Fruit fly (Drosophila melanogaster) whole organism, embryonic: Measurements from ENCODE around the gene nmdyn-D6.
A peak's percentile ranks its signal among the peaks of the same experiment; 100 is the strongest.

Source experiments
- ATbp ChIP-seq: fragments of 200-800 bp; sonication (Bioruptor generic); optimal IDR thresholded peaks from 2 replicates; lab custom pipeline; 2017; ENCODE audit warnings: missing biosample characterization, mild to moderate bottlenecking, missing genetic modification characterization, missing genetic modification reagents
- CG10321 ChIP-seq: fragments of 200-800 bp; sonication (Bioruptor generic); IDR thresholded peaks from 2 replicates; pipeline ENCODE4 v1.3.6; 2022; ENCODE audit warnings: missing biosample characterization, missing genetic modification characterization
- CG10462 ChIP-seq: fragments of 200-800 bp; sonication (Bioruptor generic); optimal IDR thresholded peaks from 2 replicates; lab custom pipeline; 2016; ENCODE audit warnings: missing biosample characterization, missing genetic modification characterization
- CG10565 ChIP-seq: fragments of 200-800 bp; sonication (Bioruptor generic); optimal IDR thresholded peaks from 3 replicates; lab custom pipeline; 2016; ENCODE audit warnings: missing biosample characterization, mild to moderate bottlenecking, missing genetic modification characterization
- CG11398 ChIP-seq: fragments of 200-800 bp; sonication (Bioruptor generic); optimal IDR thresholded peaks from 2 replicates; lab custom pipeline; 2016; ENCODE audit warnings: missing biosample characterization, missing genetic modification characterization
- CG11560 ChIP-seq: fragments of 200-800 bp; sonication (Bioruptor generic); IDR thresholded peaks from 3 replicates; pipeline ENCODE4 v1.3.6; 2022; ENCODE audit warnings: missing biosample characterization, missing genetic modification characterization
- CG11723 ChIP-seq: fragments of 200-800 bp; sonication (Bioruptor generic); optimal IDR thresholded peaks from 2 replicates; lab custom pipeline; 2017; ENCODE audit warnings: missing biosample characterization, mild to moderate bottlenecking, missing genetic modification characterization
- CG12236 ChIP-seq: fragments of 200-800 bp; sonication (Bioruptor generic); optimal IDR thresholded peaks from 2 replicates; lab custom pipeline; 2016; ENCODE audit warnings: missing biosample characterization, missing genetic modification characterization
- CG12769 ChIP-seq: fragments of 200-800 bp; sonication (Bioruptor generic); optimal IDR thresholded peaks from 2 replicates; lab custom pipeline; 2019; ENCODE audit warnings: missing biosample characterization, mild to moderate bottlenecking, missing genetic modification characterization, moderate library complexity
- CG13775 ChIP-seq: fragments of 200-800 bp; sonication (Bioruptor generic); optimal IDR thresholded peaks from 3 replicates; lab custom pipeline; 2017; ENCODE audit warnings: missing biosample characterization, mild to moderate bottlenecking, missing genetic modification characterization
- CG15479 ChIP-seq: fragments of 200-800 bp; sonication (Bioruptor generic); optimal IDR thresholded peaks from 3 replicates; lab custom pipeline; 2019; ENCODE audit warnings: missing biosample characterization, mild to moderate bottlenecking, missing genetic modification characterization, moderate library complexity
- CG15514 ChIP-seq: fragments of 200-800 bp; sonication (Bioruptor generic); optimal IDR thresholded peaks from 3 replicates; lab custom pipeline; 2017; ENCODE audit warnings: missing biosample characterization, missing genetic modification characterization, mild to moderate bottlenecking, moderate library complexity, missing genetic modification reagents
- CG16815 ChIP-seq: fragments of 200-800 bp; sonication (Bioruptor generic); optimal IDR thresholded peaks from 3 replicates; lab custom pipeline; 2017; ENCODE audit warnings: missing biosample characterization, mild to moderate bottlenecking, missing genetic modification characterization
- CG17385 ChIP-seq: fragments of 200-800 bp; sonication (Bioruptor generic); optimal IDR thresholded peaks from 3 replicates; lab custom pipeline; 2018; ENCODE audit warnings: missing biosample characterization, mild to moderate bottlenecking, missing genetic modification characterization
- CG18262 ChIP-seq: fragments of 200-800 bp; optimal IDR thresholded peaks from 3 replicates; lab custom pipeline; 2019; ENCODE audit warnings: missing biosample characterization, mild to moderate bottlenecking, missing genetic modification characterization, moderate library complexity
- CG32767 ChIP-seq: fragments of 200-800 bp; sonication (Bioruptor generic); IDR thresholded peaks from 2 replicates; pipeline ENCODE4 v1.3.6; 2022; ENCODE audit warnings: missing biosample characterization, missing genetic modification characterization
- CG34376 ChIP-seq: fragments of 200-800 bp; sonication (Bioruptor generic); optimal IDR thresholded peaks from 2 replicates; lab custom pipeline; 2018; ENCODE audit warnings: missing biosample characterization, mild to moderate bottlenecking, missing genetic modification characterization
- CG4282 ChIP-seq: fragments of 200-800 bp; sonication (Bioruptor generic); optimal IDR thresholded peaks from 2 replicates; lab custom pipeline; 2016; ENCODE audit warnings: missing biosample characterization, missing genetic modification characterization
- CG4328 ChIP-seq: fragments of 200-800 bp; sonication (Bioruptor generic); optimal IDR thresholded peaks from 3 replicates; lab custom pipeline; 2017; ENCODE audit warnings: missing biosample characterization, missing genetic modification reagents, missing genetic modification characterization
- CG6813 ChIP-seq: fragments of 200-800 bp; sonication (Bioruptor generic); optimal IDR thresholded peaks from 2 replicates; lab custom pipeline; 2017; ENCODE audit warnings: missing biosample characterization, missing genetic modification characterization, mild to moderate bottlenecking, moderate library complexity, missing genetic modification reagents
- CG8765 ChIP-seq: fragments of 200-800 bp; sonication (Bioruptor generic); IDR thresholded peaks from 2 replicates; pipeline ENCODE4 v1.3.6; 2022; ENCODE audit warnings: missing biosample characterization, missing genetic modification characterization
- CG9932 ChIP-seq: fragments of 200-800 bp; sonication (Bioruptor generic); IDR thresholded peaks from 2 replicates; pipeline ENCODE4 v1.3.6; 2022; ENCODE audit warnings: missing biosample characterization, missing genetic modification characterization
- CHES-1-like ChIP-seq: fragments of 200-800 bp; sonication (Bioruptor generic); optimal IDR thresholded peaks from 2 replicates; lab custom pipeline; 2016; ENCODE audit warnings: missing biosample characterization, missing genetic modification characterization
- Dip2 ChIP-seq: fragments of 200-800 bp; sonication (Bioruptor generic); IDR thresholded peaks from 2 replicates; pipeline ENCODE4 v1.3.6; 2022; ENCODE audit warnings: missing biosample characterization, missing genetic modification characterization
- Fer3 ChIP-seq: fragments of 200-800 bp; sonication (Bioruptor generic); optimal IDR thresholded peaks from 2 replicates; lab custom pipeline; 2018; ENCODE audit warnings: missing biosample characterization, mild to moderate bottlenecking, missing genetic modification characterization, moderate library complexity
- H2.0 ChIP-seq: fragments of 200-800 bp; sonication (Bioruptor generic); IDR thresholded peaks from 2 replicates; pipeline ENCODE4 v1.3.6; 2022; ENCODE audit warnings: missing biosample characterization, missing genetic modification characterization
- HLH4C ChIP-seq: fragments of 200-800 bp; sonication (Bioruptor generic); IDR thresholded peaks from 3 replicates; pipeline ENCODE4 v1.3.6; 2022; ENCODE audit warnings: missing biosample characterization, missing genetic modification characterization; ENCODE audit not compliant: partially characterized antibody
- Hr51 ChIP-seq, 2 experiments: fragments of 200-800 bp; sonication (Bioruptor generic); optimal IDR thresholded peaks; 2 replicates in 1 of 2; 3 replicates in 1 of 2; lab custom pipeline; 2016 to 2018; ENCODE audit warnings: missing biosample characterization in 2 of 2, missing genetic modification characterization in 2 of 2, mild to moderate bottlenecking in 1 of 2, moderate library complexity in 1 of 2
- MESR4 ChIP-seq: fragments of 200-800 bp; sonication (Bioruptor generic); optimal IDR thresholded peaks from 2 replicates; lab custom pipeline; 2018; ENCODE audit warnings: missing biosample characterization, mild to moderate bottlenecking, missing genetic modification characterization, moderate library complexity
- Nf-YC ChIP-seq: fragments of 200-800 bp; optimal IDR thresholded peaks from 3 replicates; lab custom pipeline; 2019; ENCODE audit warnings: missing biosample characterization, mild to moderate bottlenecking, missing genetic modification characterization, moderate library complexity
- Pdp1 ChIP-seq, 2 experiments: fragments of 200-800 bp; sonication (Bioruptor generic); optimal IDR thresholded peaks; 3 replicates each; lab custom pipeline; 2016; ENCODE audit warnings: missing biosample characterization in 2 of 2, missing genetic modification characterization in 2 of 2, mild to moderate bottlenecking in 1 of 2, moderate library complexity in 1 of 2
- Ptx1 ChIP-seq: fragments of 200-800 bp; sonication (Bioruptor generic); IDR thresholded peaks from 2 replicates; pipeline ENCODE4 v1.3.6; 2022; ENCODE audit warnings: missing biosample characterization, missing genetic modification characterization
- Ravus ChIP-seq: fragments of 200-800 bp; sonication (Bioruptor generic); IDR thresholded peaks from 2 replicates; pipeline ENCODE4 v1.3.6; 2022; ENCODE audit warnings: missing biosample characterization, missing genetic modification characterization
- Six4 ChIP-seq: fragments of 200-800 bp; sonication (Bioruptor generic); optimal IDR thresholded peaks from 2 replicates; lab custom pipeline; 2016; ENCODE audit warnings: missing biosample characterization, missing genetic modification characterization
- Taf1 ChIP-seq: fragments of 200-800 bp; sonication (Bioruptor generic); IDR thresholded peaks from 2 replicates; pipeline ENCODE4 v1.3.6; 2022; ENCODE audit warnings: missing biosample characterization, missing genetic modification characterization
- btn ChIP-seq: fragments of 200-800 bp; sonication (Bioruptor generic); optimal IDR thresholded peaks from 2 replicates; lab custom pipeline; 2016; ENCODE audit warnings: missing biosample characterization, missing genetic modification characterization
- chn ChIP-seq: fragments of 200-800 bp; sonication (Bioruptor generic); optimal IDR thresholded peaks from 2 replicates; lab custom pipeline; 2016; ENCODE audit warnings: missing biosample characterization, missing genetic modification characterization
- crc ChIP-seq: fragments of 200-800 bp; sonication (Bioruptor generic); optimal IDR thresholded peaks from 2 replicates; lab custom pipeline; 2016; ENCODE audit warnings: missing biosample characterization, missing genetic modification characterization
- exex ChIP-seq: fragments of 200-800 bp; sonication (Bioruptor generic); optimal IDR thresholded peaks from 4 replicates; lab custom pipeline; 2018; ENCODE audit warnings: missing biosample characterization, mild to moderate bottlenecking, missing genetic modification characterization, moderate library complexity
- ftz-f1 ChIP-seq: fragments of 200-800 bp; sonication (Bioruptor generic); optimal IDR thresholded peaks from 2 replicates; lab custom pipeline; 2016; ENCODE audit warnings: missing biosample characterization, missing genetic modification characterization
- jing ChIP-seq: fragments of 200-800 bp; sonication (Bioruptor generic); optimal IDR thresholded peaks from 2 replicates; lab custom pipeline; 2018; ENCODE audit warnings: missing biosample characterization, mild to moderate bottlenecking, missing genetic modification characterization
- odd ChIP-seq: fragments of 200-800 bp; sonication (Bioruptor generic); optimal IDR thresholded peaks from 2 replicates; lab custom pipeline; 2017; ENCODE audit warnings: missing biosample characterization, mild to moderate bottlenecking, missing genetic modification characterization
- otp ChIP-seq: fragments of 200-800 bp; sonication (Bioruptor generic); IDR thresholded peaks from 3 replicates; pipeline ENCODE4, ENCODE4 v1.3.6; 2022; ENCODE audit warnings: missing biosample characterization, missing genetic modification characterization
- repo ChIP-seq: fragments of 200-800 bp; sonication (Bioruptor generic); optimal IDR thresholded peaks from 2 replicates; lab custom pipeline; 2016; ENCODE audit warnings: missing biosample characterization, missing genetic modification characterization
- row ChIP-seq: fragments of 200-800 bp; sonication (Bioruptor generic); IDR thresholded peaks from 3 replicates; pipeline ENCODE4 v1.3.6; 2022; ENCODE audit warnings: missing biosample characterization, missing genetic modification characterization
- sim ChIP-seq: fragments of 200-800 bp; sonication (Bioruptor generic); IDR thresholded peaks from 2 replicates; pipeline ENCODE4 v1.3.6; 2022; ENCODE audit warnings: missing biosample characterization, missing genetic modification characterization
- sr ChIP-seq: fragments of 200-800 bp; sonication (Bioruptor generic); IDR thresholded peaks from 3 replicates; pipeline ENCODE4 v1.3.6; 2022; ENCODE audit warnings: missing biosample characterization, missing genetic modification characterization
- toy ChIP-seq: fragments of 200-800 bp; sonication (Bioruptor generic); IDR thresholded peaks from 2 replicates; pipeline ENCODE4 v1.3.6; 2022; ENCODE audit warnings: missing biosample characterization, missing genetic modification characterization
- trem ChIP-seq: fragments of 200-800 bp; optimal IDR thresholded peaks from 3 replicates; lab custom pipeline; 2019; ENCODE audit warnings: missing biosample characterization, mild to moderate bottlenecking, missing genetic modification characterization, moderate library complexity
- tup ChIP-seq: fragments of 200-800 bp; sonication (Bioruptor generic); optimal IDR thresholded peaks from 2 replicates; lab custom pipeline; 2016; ENCODE audit warnings: missing biosample characterization, mild to moderate bottlenecking, missing genetic modification characterization, moderate library complexity
- zen ChIP-seq: fragments of 200-800 bp; sonication (Bioruptor generic); optimal IDR thresholded peaks from 3 replicates; lab custom pipeline; 2018; ENCODE audit warnings: missing biosample characterization, mild to moderate bottlenecking, missing genetic modification characterization, moderate library complexity

Gene nmdyn-D6

DNA sequence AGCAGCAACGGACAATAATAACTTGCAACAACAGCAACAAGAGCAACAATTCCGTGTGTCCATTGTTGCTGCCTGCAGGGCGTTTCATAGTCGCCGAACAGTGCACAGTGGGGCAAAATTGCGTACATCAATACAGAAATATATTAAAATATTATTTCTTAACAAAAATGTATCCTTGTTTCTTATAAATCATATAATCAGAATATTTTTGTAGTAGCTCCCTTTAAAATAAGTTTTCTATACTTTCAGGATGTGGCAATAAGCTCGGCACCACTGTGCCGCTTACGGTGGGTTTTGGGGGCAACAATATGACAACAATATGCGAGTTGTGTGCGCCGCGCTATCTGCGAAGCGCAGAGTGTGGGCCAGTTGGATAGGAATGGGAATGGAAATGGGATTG lies 28.8 kb downstream of the nmdyn-D6 start (continued):
- peak; percentile 56 for TF ChIP-seq CG16815 (GFP tag; lab: Kevin White, UChicago)
- peak in 1 of 2 experiments; percentile 83 for TF ChIP-seq Hr51 (GFP tag; optimal IDR thresholded peaks at IDR 0.05; lab: Kevin White, UChicago)
- peak; percentile 81 for TF ChIP-seq CG6813
- peak; percentile 24 for TF ChIP-seq Nf-YC
- TF ChIP-seq otp (GFP tag; lab: Robert Waterston, UW): peak; percentile 82
- TF ChIP-seq Ptx1 (GFP tag; lab: Robert Waterston, UW): peak; percentile 82
- TF ChIP-seq CG10565 (GFP tag; lab: Kevin White, UChicago): no peak
- peak; percentile 69 for TF ChIP-seq Six4 (GFP tag; lab: Kevin White, UChicago)
- TF ChIP-seq CG11398 (GFP tag; lab: Kevin White, UChicago): no peak
- no peak for TF ChIP-seq Dip2
- TF ChIP-seq H2.0: peak; percentile 72
- TF ChIP-seq row (GFP tag; lab: Robert Waterston, UW): peak; percentile 75
- peak; percentile 83 for TF ChIP-seq trem (tag; lab: Kevin White, UChicago)
- TF ChIP-seq CG12769 (tag; lab: Kevin White, UChicago): peak; percentile 13
- peak; percentile 59 for TF ChIP-seq CG11723 (GFP tag; lab: Kevin White, UChicago)
- peak; percentile 1 for TF ChIP-seq MESR4 (GFP tag; lab: Kevin White, UChicago)
- TF ChIP-seq CG4282: no peak
- peak; percentile 36; the same call in 1 of the 2 replicates for TF ChIP-seq Taf1
- peak; percentile 14 for TF ChIP-seq CG4328
- no peak for TF ChIP-seq tup
- TF ChIP-seq CHES-1-like (GFP tag; lab: Kevin White, UChicago): no peak
- TF ChIP-seq CG15514 (GFP tag; lab: Kevin White, UChicago): peak; percentile 21
- TF ChIP-seq CG34376 (GFP tag; lab: Kevin White, UChicago): no peak
- no peak for TF ChIP-seq sr (GFP tag; lab: Robert Waterston, UW)
- no peak for TF ChIP-seq crc (GFP tag; lab: Kevin White, UChicago)
- TF ChIP-seq sim (GFP tag; lab: Robert Waterston, UW): peak; percentile 80
- no peak; the same call in 1 of the 2 replicates for TF ChIP-seq Ravus (GFP tag; lab: Robert Waterston, UW)
- TF ChIP-seq Fer3 (tag; lab: Kevin White, UChicago): peak; percentile 63
- TF ChIP-seq repo (GFP tag; lab: Kevin White, UChicago): no peak
- TF ChIP-seq CG10462 (GFP tag; lab: Kevin White, UChicago): peak; percentile 42
- TF ChIP-seq CG12236 (GFP tag; lab: Kevin White, UChicago): no peak
- peak; percentile 89 for TF ChIP-seq ATbp (GFP tag; lab: Kevin White, UChicago)
- no peak for TF ChIP-seq CG10321 (GFP tag; lab: Robert Waterston, UW)
- TF ChIP-seq CG8765 (GFP tag; lab: Robert Waterston, UW): peak; percentile 66; the same call in 1 of the 2 replicates
- peak; percentile 56 for TF ChIP-seq jing (GFP tag; lab: Kevin White, UChicago)
- peak; percentile 65; the same call in 2 of the 3 replicates for TF ChIP-seq CG11560 (tag; lab: Robert Waterston, UW)
- peak; percentile 74 for TF ChIP-seq odd (GFP tag; lab: Kevin White, UChicago)
- no peak for TF ChIP-seq toy (GFP tag; lab: Robert Waterston, UW)
- TF ChIP-seq CG18262: peak; percentile 92
- no peak for TF ChIP-seq exex
- TF ChIP-seq CG15479: no peak
- TF ChIP-seq HLH4C (GFP tag; lab: Robert Waterston, UW): 0 out of 3 replicates have a peak, but pooled peaks have one; percentile 38
- peak; percentile 62; the same call in 1 of the 2 replicates for TF ChIP-seq CG32767 (GFP tag; lab: Robert Waterston, UW)
- TF ChIP-seq Pdp1 (GFP tag; optimal IDR thresholded peaks at IDR 0.05; lab: Kevin White, UChicago): peak; percentile 10 to 46
- no peak for TF ChIP-seq btn (GFP tag; lab: Kevin White, UChicago)
- TF ChIP-seq chn: peak; percentile 36
- TF ChIP-seq CG17385 (GFP tag; lab: Kevin White, UChicago): peak; percentile 67
- no peak for TF ChIP-seq CG9932 (GFP tag; lab: Robert Waterston, UW)
- TF ChIP-seq zen (tag; lab: Kevin White, UChicago): peak; percentile 75
- TF ChIP-seq ftz-f1 (GFP tag; lab: Kevin White, UChicago): no peak
- peak; percentile 60 for TF ChIP-seq CG13775
